Worm (Caenorhabditis elegans): Measurements from ENCODE around the gene jnk-1.

Gene jnk-1

DNA sequence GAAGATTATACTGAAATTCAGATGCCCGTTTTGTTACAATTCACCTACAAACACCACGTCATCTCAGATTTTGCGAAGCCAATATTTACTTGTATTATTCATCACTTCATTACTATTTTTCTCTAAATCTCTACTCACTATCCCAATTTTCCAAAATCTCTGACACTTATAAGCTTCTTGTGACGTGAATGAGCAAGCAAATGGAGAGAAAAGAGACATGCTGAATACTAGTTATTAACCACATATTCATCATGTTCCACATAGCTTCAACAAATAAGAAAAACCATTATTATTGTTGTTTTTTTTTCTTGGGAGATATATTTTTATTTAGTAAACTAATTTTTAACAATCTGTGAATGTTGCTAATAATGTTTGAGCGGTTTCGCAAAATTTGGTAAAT, 6.2 kb upstream of the jnk-1 start:
- TF ChIP-seq unc-62 (GFP tag; optimal IDR thresholded peaks at IDR 0.05) (no peak), nhr-237 (tag; optimal IDR thresholded peaks at IDR 0.05) (no peak), zip-8 (tag; optimal IDR thresholded peaks at IDR 0.05) (no peak), ces-1 (GFP tag; optimal IDR thresholded peaks at IDR 0.05) (peak; percentile 8)

DNA sequence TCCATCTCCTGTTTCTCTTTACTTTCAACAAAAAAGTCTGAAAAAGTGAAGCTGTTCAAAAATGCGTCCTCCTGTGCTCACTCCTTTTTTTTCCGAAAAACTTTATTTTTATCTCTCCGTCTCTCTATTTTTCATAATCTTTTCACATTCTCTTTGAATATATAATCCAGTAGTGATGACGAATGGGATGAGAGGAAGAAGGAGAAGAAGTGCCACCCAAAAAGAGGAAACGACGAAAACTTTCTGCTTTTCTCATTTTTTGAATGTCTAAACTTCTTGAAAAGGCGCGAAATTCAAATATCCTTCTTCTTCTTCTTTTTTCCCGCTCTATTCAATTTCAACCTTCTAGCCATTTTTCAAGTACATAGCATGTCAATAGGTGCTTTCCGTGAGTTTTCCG, 2.8 kb upstream of the jnk-1 start:
- TF ChIP-seq ces-1 (GFP tag; optimal IDR thresholded peaks at IDR 0.05) (peak; percentile 4), ceh-83 (GFP tag; optimal IDR thresholded peaks at IDR 0.05) (no peak)

DNA sequence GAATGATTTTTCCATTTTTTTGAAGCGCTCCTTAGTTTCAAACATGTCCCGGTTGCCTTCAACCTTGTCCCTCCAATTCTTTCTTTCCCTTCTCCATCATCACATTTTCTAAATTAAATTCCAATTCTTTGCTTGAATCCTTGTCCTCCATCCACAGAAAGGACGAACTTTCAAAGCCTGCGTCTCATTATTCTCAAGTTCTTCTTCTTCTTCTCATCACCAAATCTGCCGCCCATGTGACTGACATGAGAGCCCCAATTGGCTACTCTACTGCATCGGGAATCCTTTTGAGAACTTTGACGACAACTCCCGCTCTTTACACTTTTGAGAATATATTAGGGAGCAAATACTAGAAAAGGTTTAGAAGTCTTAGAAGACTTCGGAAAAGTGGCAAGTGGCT, 773 bp upstream of the jnk-1 start:
- peak; percentile 96 for TF ChIP-seq ces-1 (GFP tag; optimal IDR thresholded peaks at IDR 0.05)
- no peak for TF ChIP-seq nhr-28 (tag; optimal IDR thresholded peaks at IDR 0.05)

DNA sequence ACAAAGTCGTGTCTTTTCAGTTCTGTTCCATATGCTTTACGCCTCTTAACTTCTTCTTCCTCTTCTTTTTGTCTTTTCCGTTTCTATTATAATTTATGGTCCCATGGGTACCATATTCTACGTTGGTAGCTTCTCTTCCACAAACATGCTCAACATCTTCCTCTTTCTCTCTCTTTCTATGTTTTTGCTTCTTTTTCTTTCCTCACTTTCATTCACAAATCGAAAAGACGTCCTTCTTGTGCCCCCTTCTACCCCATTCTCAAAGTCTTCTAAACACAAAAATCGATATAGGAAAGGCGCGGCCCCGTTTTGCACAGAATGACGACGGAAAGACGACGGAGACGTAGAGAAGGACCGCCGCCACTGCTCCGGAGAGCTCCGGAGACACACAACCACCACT, 1.3 kb downstream of the jnk-1 start:
- TF ChIP-seq ces-1 (GFP tag; optimal IDR thresholded peaks at IDR 0.05) (peak; percentile 37), mls-2 (tag; optimal IDR thresholded peaks at IDR 0.05) (peak; percentile 11), lin-32 (GFP tag; optimal IDR thresholded peaks at IDR 0.05) (no peak), M03D4.4 (tag; optimal IDR thresholded peaks at IDR 0.05) (no peak)

DNA sequence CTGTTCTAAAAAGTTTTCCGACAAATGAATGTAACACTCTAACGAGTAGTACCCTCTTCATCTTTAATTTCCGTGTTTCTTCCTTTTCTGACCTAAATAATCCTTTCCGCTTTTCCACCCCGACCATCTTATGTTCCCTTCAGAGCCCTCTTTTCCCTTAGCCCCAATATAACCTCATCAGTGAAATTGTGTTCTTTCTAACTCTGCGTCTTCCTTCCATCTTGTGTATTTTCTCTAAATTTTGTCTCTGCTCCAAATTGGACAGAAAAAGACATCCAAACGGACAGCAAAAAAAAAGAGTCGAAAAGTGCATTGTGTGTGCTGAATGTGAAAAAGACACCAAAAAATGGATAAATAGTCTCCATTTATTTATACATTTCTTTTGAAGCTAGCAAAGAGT, 2.0 kb downstream of the jnk-1 start:
- TF ChIP-seq ces-1 (GFP tag; optimal IDR thresholded peaks at IDR 0.05) = peak; percentile 98
- TF ChIP-seq pha-4 (tag; optimal IDR thresholded peaks at IDR 0.05) = no peak

DNA sequence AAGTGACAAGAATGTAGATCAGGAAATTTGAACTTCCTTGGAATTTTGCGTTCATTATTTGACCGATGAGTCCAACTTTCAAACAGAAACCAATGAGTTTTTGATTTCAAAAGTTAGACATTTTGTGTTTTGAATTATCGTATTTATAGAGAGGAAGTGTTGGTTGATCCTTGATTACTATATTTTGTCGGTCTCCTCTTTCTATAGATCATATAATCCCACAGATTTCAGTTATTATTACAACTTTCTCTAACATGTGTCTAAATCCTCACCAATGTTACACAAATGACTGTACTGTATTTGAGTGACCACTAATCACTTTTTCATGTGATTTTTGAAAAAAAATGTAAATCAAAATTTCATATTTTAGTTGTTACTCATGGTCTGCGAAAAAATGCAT, 7.1 kb downstream of the jnk-1 start, which contains the start of gene B0478.3:
B0478.3 (minus strand) TSS at position 101 of the 400 bp plus-strand sequence.
- no peak for TF ChIP-seq flh-1 (GFP tag; optimal IDR thresholded peaks at IDR 0.05)

DNA sequence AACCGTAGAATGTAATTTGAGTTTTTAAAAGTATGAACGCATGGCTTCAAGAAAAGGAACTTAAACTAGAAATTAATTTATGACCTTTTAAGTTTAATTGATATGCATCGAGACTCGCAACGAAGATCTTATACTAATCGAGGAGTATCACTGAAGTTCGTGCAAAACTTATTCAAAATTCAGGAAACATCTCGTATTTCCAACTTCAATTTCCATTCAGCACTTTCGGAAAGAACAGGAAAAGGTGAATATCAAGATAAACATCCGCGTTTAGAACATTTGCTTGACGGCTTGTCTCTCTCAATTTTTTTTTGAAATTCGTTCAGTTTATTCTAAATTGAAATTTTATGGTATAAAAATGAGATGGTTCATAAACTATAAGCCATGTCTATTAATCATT, 7.8 kb downstream of the jnk-1 start, which contains the start of gene ZK381.2:
ZK381.2 (plus strand) TSS at position 301 of the 400 bp plus-strand sequence.
- TF ChIP-seq lin-32 (GFP tag; optimal IDR thresholded peaks at IDR 0.05) (no peak), drap-1 (GFP tag; optimal IDR thresholded peaks at IDR 0.05) (no peak), elt-3 (tag; optimal IDR thresholded peaks at IDR 0.05) (no peak), lin-13 (tag; optimal IDR thresholded peaks at IDR 0.05) (no peak), bed-3 (GFP tag; optimal IDR thresholded peaks at IDR 0.05) (no peak)

DNA sequence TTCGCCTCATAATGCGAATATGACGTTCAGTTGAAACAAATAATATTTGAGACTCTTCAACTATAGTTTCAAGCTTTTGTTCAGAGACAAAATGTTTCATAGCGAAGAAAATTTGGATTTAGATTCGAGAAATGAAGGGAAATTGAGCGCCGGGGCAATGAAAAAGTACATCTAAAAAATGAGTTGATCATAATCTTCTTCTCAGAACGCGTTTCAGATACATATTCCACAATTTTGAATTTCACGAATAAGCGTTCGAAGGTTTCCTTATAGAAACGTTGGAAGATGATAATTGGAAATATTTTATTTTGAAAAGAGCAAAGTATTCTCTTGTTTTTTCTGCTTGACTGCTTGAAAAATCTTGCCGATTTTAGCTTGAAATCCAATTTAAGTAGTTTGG, 12.8 kb downstream of the jnk-1 start, which contains the start of gene ZK381.8:
ZK381.8 (minus strand) TSS at position 101 of the 400 bp plus-strand sequence.
- TF ChIP-seq pha-4 (tag; optimal IDR thresholded peaks at IDR 0.05) = no peak
- TF ChIP-seq mab-5 (tag; optimal IDR thresholded peaks at IDR 0.05) = no peak
- TF ChIP-seq tbx-8 (GFP tag; optimal IDR thresholded peaks at IDR 0.05) = no peak
- no peak for TF ChIP-seq sptf-1 (tag; optimal IDR thresholded peaks at IDR 0.05)
- no peak for TF ChIP-seq nhr-237 (tag; optimal IDR thresholded peaks at IDR 0.05)
- TF ChIP-seq nhr-28 (tag; optimal IDR thresholded peaks at IDR 0.05) = no peak
- TF ChIP-seq unc-39 (tag; optimal IDR thresholded peaks at IDR 0.05) = no peak
- TF ChIP-seq ham-2 (GFP tag; optimal IDR thresholded peaks at IDR 0.05) = no peak
- no peak for TF ChIP-seq ceh-43 (GFP tag; optimal IDR thresholded peaks at IDR 0.05)
- no peak for TF ChIP-seq ces-1 (GFP tag; optimal IDR thresholded peaks at IDR 0.05)
- no peak for TF ChIP-seq hlh-1 (tag; optimal IDR thresholded peaks at IDR 0.05)
- TF ChIP-seq drap-1 (GFP tag; optimal IDR thresholded peaks at IDR 0.05) = no peak
- TF ChIP-seq elt-3 (tag; optimal IDR thresholded peaks at IDR 0.05) = no peak
- TF ChIP-seq zip-8 (tag; optimal IDR thresholded peaks at IDR 0.05) = no peak
- TF ChIP-seq blmp-1 (tag; optimal IDR thresholded peaks at IDR 0.05) = no peak
- TF ChIP-seq flh-1 (GFP tag; optimal IDR thresholded peaks at IDR 0.05) = no peak
- TF ChIP-seq nhr-76 (tag; optimal IDR thresholded peaks at IDR 0.05) = no peak
- no peak for TF ChIP-seq elt-1 (tag; optimal IDR thresholded peaks at IDR 0.05; ENCODE audit: borderline replicate concordance, insufficient read depth)
- TF ChIP-seq ceh-83 (GFP tag; optimal IDR thresholded peaks at IDR 0.05) = no peak
